Worm (Caenorhabditis elegans) whole organism, mixed stage, embryonic: ENCODE data around the gene bre-2.

Experiments used
- ces-1 ChIP-seq: fragments of 150-350 bp; optimal IDR thresholded peaks from 2 replicates; lab custom pipeline; 2014; ENCODE audit warnings: missing biosample characterization, missing genetic modification reagents, missing genetic modification characterization
- lsy-2 ChIP-seq: fragments of 150-350 bp; optimal IDR thresholded peaks from 2 replicates; lab custom pipeline; 2014; ENCODE audit warnings: missing biosample characterization, missing genetic modification characterization
- mab-5 ChIP-seq: fragments of 150-350 bp; optimal IDR thresholded peaks from 2 replicates; lab custom pipeline; 2014; ENCODE audit warnings: missing biosample characterization, missing genetic modification characterization
- sem-2 ChIP-seq: fragments of 200-800 bp; sonication (Bioruptor generic); optimal IDR thresholded peaks from 2 replicates; lab custom pipeline; 2018; ENCODE audit warnings: mild to moderate bottlenecking, missing genetic modification characterization, missing compliant biosample characterization
- snpc-4 ChIP-seq: fragments of 150-350 bp; optimal IDR thresholded peaks from 2 replicates; lab custom pipeline; 2014; ENCODE audit warnings: missing biosample characterization, missing genetic modification characterization
- unc-62 ChIP-seq: fragments of 150-350 bp; optimal IDR thresholded peaks from 2 replicates; lab custom pipeline; 2014; ENCODE audit warnings: missing biosample characterization, missing genetic modification reagents, missing genetic modification characterization
- ztf-11 ChIP-seq: fragments of 150-350 bp; optimal IDR thresholded peaks from 2 replicates; lab custom pipeline; 2014; ENCODE audit warnings: missing biosample characterization, missing genetic modification characterization

DNA sequence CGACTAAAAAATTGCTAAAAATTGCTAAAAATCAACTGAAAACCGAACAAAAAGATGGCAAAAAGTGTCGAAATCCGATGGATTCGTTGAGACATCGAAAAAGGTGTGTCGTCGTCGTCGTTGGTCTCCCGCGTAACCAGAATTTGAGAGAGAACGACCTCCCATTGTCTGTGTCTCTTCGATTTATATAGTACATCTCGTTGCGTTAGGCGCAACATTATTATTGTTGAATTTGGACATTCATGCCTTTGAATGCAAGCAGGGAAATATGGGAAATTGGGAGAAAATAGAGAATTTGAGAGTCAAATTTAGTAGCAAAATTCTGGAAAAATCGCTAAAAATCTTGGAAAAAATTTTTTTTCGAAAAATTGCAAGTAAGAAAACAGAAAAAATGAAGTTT lies 35.4 kb downstream of the bre-2 start:
- no peak for TF ChIP-seq sem-2 (GFP tag; lab: Kevin White, UChicago)
- TF ChIP-seq ces-1: peak; percentile 10
- no peak for TF ChIP-seq lsy-2 (tag; lab: Kevin White, UChicago)
- no peak for TF ChIP-seq mab-5 (tag; lab: Kevin White, UChicago)
- TF ChIP-seq ztf-11 (tag; lab: Kevin White, UChicago): no peak
- no peak for TF ChIP-seq snpc-4 (tag; lab: Kevin White, UChicago)
- TF ChIP-seq unc-62 (GFP tag; lab: Kevin White, UChicago): no peak
